Fruit fly (Drosophila melanogaster) whole organism, embryonic: ENCODE measurements around the gene wdn.

Experiments
- CG10147 ChIP-seq: fragments of 200-800 bp; sonication (Bioruptor generic); optimal IDR thresholded peaks from 2 replicates; lab custom pipeline; 2019; ENCODE audit warnings: missing biosample characterization, mild to moderate bottlenecking, missing genetic modification characterization, moderate library complexity
- CG10321 ChIP-seq: fragments of 200-800 bp; sonication (Bioruptor generic); IDR thresholded peaks from 2 replicates; pipeline ENCODE4 v1.3.6; 2022; ENCODE audit warnings: missing biosample characterization, missing genetic modification characterization
- CG12219 ChIP-seq: fragments of 200-800 bp; sonication (Bioruptor generic); optimal IDR thresholded peaks from 3 replicates; lab custom pipeline; 2018; ENCODE audit warnings: missing biosample characterization, mild to moderate bottlenecking, missing genetic modification characterization
- CG14014 ChIP-seq: fragments of 200-800 bp; sonication (Bioruptor generic); IDR thresholded peaks from 2 replicates; pipeline ENCODE4 v1.3.6; 2022; ENCODE audit warnings: missing biosample characterization, missing genetic modification characterization
- CG15011 ChIP-seq: fragments of 200-800 bp; sonication (Bioruptor generic); optimal IDR thresholded peaks from 3 replicates; lab custom pipeline; 2018; ENCODE audit warnings: missing biosample characterization, mild to moderate bottlenecking, missing genetic modification characterization
- CG15696 ChIP-seq: fragments of 200-800 bp; sonication (Bioruptor generic); optimal IDR thresholded peaks from 2 replicates; lab custom pipeline; 2019; ENCODE audit warnings: missing biosample characterization, mild to moderate bottlenecking, missing genetic modification characterization, moderate library complexity
- CG17361 ChIP-seq: fragments of 200-800 bp; sonication (Bioruptor generic); IDR thresholded peaks from 3 replicates; pipeline ENCODE4 v1.3.6; 2022; ENCODE audit warnings: missing biosample characterization, missing genetic modification characterization
- CG18262 ChIP-seq: fragments of 200-800 bp; optimal IDR thresholded peaks from 3 replicates; lab custom pipeline; 2019; ENCODE audit warnings: missing biosample characterization, mild to moderate bottlenecking, missing genetic modification characterization, moderate library complexity
- CG18599 ChIP-seq: fragments of 200-800 bp; sonication (Bioruptor generic); optimal IDR thresholded peaks from 3 replicates; lab custom pipeline; 2017; ENCODE audit warnings: missing biosample characterization, missing genetic modification characterization, mild to moderate bottlenecking, moderate library complexity, missing genetic modification reagents
- CG18764 ChIP-seq: fragments of 200-800 bp; sonication (Bioruptor generic); optimal IDR thresholded peaks from 3 replicates; lab custom pipeline; 2016; ENCODE audit warnings: missing biosample characterization, missing genetic modification characterization
- CG2889 ChIP-seq: fragments of 200-800 bp; sonication (Bioruptor generic); IDR thresholded peaks from 3 replicates; pipeline ENCODE4 v1.3.6; 2022; ENCODE audit warnings: missing biosample characterization, missing genetic modification characterization
- CG31224 ChIP-seq: fragments of 200-800 bp; sonication (Bioruptor generic); IDR thresholded peaks from 2 replicates; pipeline ENCODE4 v1.3.6; 2022; ENCODE audit warnings: missing biosample characterization, missing genetic modification characterization
- CG34422 ChIP-seq: fragments of 200-800 bp; sonication (Bioruptor generic); IDR thresholded peaks from 3 replicates; pipeline ENCODE4 v1.3.6; 2022; ENCODE audit warnings: missing biosample characterization, missing genetic modification characterization
- CG4328 ChIP-seq: fragments of 200-800 bp; sonication (Bioruptor generic); optimal IDR thresholded peaks from 3 replicates; lab custom pipeline; 2017; ENCODE audit warnings: missing biosample characterization, missing genetic modification reagents, missing genetic modification characterization
- CG7357 ChIP-seq: fragments of 200-800 bp; sonication (Bioruptor generic); IDR thresholded peaks from 3 replicates; pipeline ENCODE4 v1.3.6; 2022; ENCODE audit warnings: missing biosample characterization, missing genetic modification characterization
- CG7745 ChIP-seq: fragments of 200-800 bp; sonication (Bioruptor generic); optimal IDR thresholded peaks from 2 replicates; lab custom pipeline; 2018; ENCODE audit warnings: missing biosample characterization, mild to moderate bottlenecking, missing genetic modification characterization, moderate library complexity
- CG7987 ChIP-seq: fragments of 200-800 bp; sonication (Bioruptor generic); optimal IDR thresholded peaks from 2 replicates; lab custom pipeline; 2018; ENCODE audit warnings: missing biosample characterization, mild to moderate bottlenecking, missing genetic modification characterization, moderate library complexity
- CG8281 ChIP-seq: fragments of 200-800 bp; sonication (Bioruptor generic); optimal IDR thresholded peaks from 2 replicates; lab custom pipeline; 2018; ENCODE audit warnings: missing biosample characterization, mild to moderate bottlenecking, missing genetic modification characterization, moderate library complexity
- CG8944 ChIP-seq: fragments of 200-800 bp; sonication (Bioruptor generic); optimal IDR thresholded peaks from 3 replicates; lab custom pipeline; 2016; ENCODE audit warnings: missing biosample characterization, missing genetic modification characterization
- D19A ChIP-seq: fragments of 200-800 bp; optimal IDR thresholded peaks from 3 replicates; lab custom pipeline; 2019; ENCODE audit warnings: missing biosample characterization, mild to moderate bottlenecking, missing genetic modification characterization, moderate library complexity
- Dp ChIP-seq: fragments of 200-800 bp; sonication (Bioruptor generic); optimal IDR thresholded peaks from 2 replicates; lab custom pipeline; 2018; ENCODE audit warnings: missing biosample characterization, mild to moderate bottlenecking, missing genetic modification characterization, moderate library complexity
- Elba2 ChIP-seq: fragments of 200-800 bp; sonication (Bioruptor generic); optimal IDR thresholded peaks from 3 replicates; lab custom pipeline; 2016; ENCODE audit warnings: missing biosample characterization, missing genetic modification characterization
- Fer1 ChIP-seq: fragments of 200-800 bp; sonication (Bioruptor generic); optimal IDR thresholded peaks from 2 replicates; lab custom pipeline; 2017; ENCODE audit warnings: missing biosample characterization, mild to moderate bottlenecking, missing genetic modification characterization
- Hr78 ChIP-seq, 2 experiments: fragments of 200-800 bp in 1 of 2; fragments of >200 bp in 1 of 2; sonication (Bioruptor generic) in 1 of 2; optimal IDR thresholded peaks; 2 replicates each; lab custom pipeline; 2017 to 2019; ENCODE audit warnings: missing biosample characterization in 2 of 2, missing genetic modification characterization in 2 of 2, mild to moderate bottlenecking in 1 of 2, moderate library complexity in 1 of 2
- Lhr ChIP-seq: fragments of 200-800 bp; sonication (Bioruptor generic); optimal IDR thresholded peaks from 3 replicates; lab custom pipeline; 2017; ENCODE audit warnings: mild to moderate bottlenecking, missing biosample characterization, missing genetic modification reagents, missing genetic modification characterization
- Lim3 ChIP-seq: fragments of 200-800 bp; sonication (Bioruptor generic); IDR thresholded peaks from 2 replicates; pipeline ENCODE4 v1.3.6; 2022; ENCODE audit warnings: missing biosample characterization, missing genetic modification characterization
- Mad ChIP-seq: fragments of 200-800 bp; sonication (Bioruptor generic); optimal IDR thresholded peaks from 2 replicates; lab custom pipeline; 2016; ENCODE audit warnings: missing biosample characterization, missing genetic modification characterization
- NfI ChIP-seq: fragments of 200-800 bp; sonication (Bioruptor generic); optimal IDR thresholded peaks from 3 replicates; lab custom pipeline; 2018; ENCODE audit warnings: missing biosample characterization, mild to moderate bottlenecking, missing genetic modification characterization, moderate library complexity
- Oli ChIP-seq: fragments of 200-800 bp; sonication (Bioruptor generic); optimal IDR thresholded peaks from 2 replicates; lab custom pipeline; 2018; ENCODE audit warnings: missing biosample characterization, mild to moderate bottlenecking, missing genetic modification characterization, moderate library complexity
- Optix ChIP-seq: fragments of 200-800 bp; sonication (Bioruptor generic); IDR thresholded peaks from 3 replicates; pipeline ENCODE4 v1.3.6; 2022; ENCODE audit warnings: missing biosample characterization, missing genetic modification characterization
- Rx ChIP-seq: fragments of 200-800 bp; sonication (Bioruptor generic); IDR thresholded peaks from 2 replicates; pipeline ENCODE4 v1.3.6; 2022; ENCODE audit warnings: missing biosample characterization, missing genetic modification characterization
- Xrp1 ChIP-seq: fragments of 200-800 bp; sonication (Bioruptor generic); IDR thresholded peaks from 2 replicates; pipeline ENCODE4 v1.3.6; 2022; ENCODE audit warnings: missing biosample characterization, missing genetic modification characterization
- YL-1 ChIP-seq: fragments of 200-800 bp; sonication (Bioruptor generic); optimal IDR thresholded peaks from 3 replicates; lab custom pipeline; 2017; ENCODE audit warnings: missing biosample characterization, mild to moderate bottlenecking, missing genetic modification characterization
- az2 ChIP-seq: fragments of 200-800 bp; sonication (Bioruptor generic); optimal IDR thresholded peaks from 3 replicates; lab custom pipeline; 2016; ENCODE audit warnings: missing biosample characterization, missing genetic modification characterization
- cad ChIP-seq: fragments of >200 bp; optimal IDR thresholded peaks from 2 replicates; lab custom pipeline; 2017; ENCODE audit warnings: missing biosample characterization, missing genetic modification characterization
- chif ChIP-seq, 2 experiments: fragments of 200-800 bp; sonication (Bioruptor generic); optimal IDR thresholded peaks; 3 replicates each; lab custom pipeline; 2016; ENCODE audit warnings: missing biosample characterization in 2 of 2, missing genetic modification characterization in 2 of 2
- crol ChIP-seq: fragments of 200-800 bp; sonication (Bioruptor generic); IDR thresholded peaks from 2 replicates; pipeline ENCODE4 v1.3.6; 2022; ENCODE audit warnings: missing biosample characterization, missing genetic modification characterization
- dmrt11E ChIP-seq: fragments of 200-800 bp; sonication (Bioruptor generic); optimal IDR thresholded peaks from 3 replicates; lab custom pipeline; 2018; ENCODE audit warnings: missing biosample characterization, mild to moderate bottlenecking, missing genetic modification characterization, moderate library complexity
- dmrt99B ChIP-seq: fragments of 200-800 bp; sonication (Bioruptor generic); optimal IDR thresholded peaks from 2 replicates; lab custom pipeline; 2018; ENCODE audit warnings: missing biosample characterization, mild to moderate bottlenecking, missing genetic modification characterization, moderate library complexity
- fu2 ChIP-seq: fragments of 200-800 bp; sonication (Bioruptor generic); optimal IDR thresholded peaks from 2 replicates; lab custom pipeline; 2016; ENCODE audit warnings: missing biosample characterization, missing genetic modification characterization
- gem ChIP-seq: fragments of 200-800 bp; sonication (Bioruptor generic); optimal IDR thresholded peaks from 2 replicates; lab custom pipeline; 2019; ENCODE audit warnings: missing biosample characterization, mild to moderate bottlenecking, missing genetic modification characterization, moderate library complexity
- gt ChIP-seq: fragments of 200-800 bp; sonication (Bioruptor generic); IDR thresholded peaks from 2 replicates; pipeline ENCODE4 v1.3.6; 2022; ENCODE audit warnings: missing biosample characterization, missing genetic modification characterization
- jing ChIP-seq: fragments of 200-800 bp; sonication (Bioruptor generic); optimal IDR thresholded peaks from 2 replicates; lab custom pipeline; 2018; ENCODE audit warnings: missing biosample characterization, mild to moderate bottlenecking, missing genetic modification characterization
- kay ChIP-seq: fragments of 200-800 bp; sonication (Bioruptor generic); optimal IDR thresholded peaks from 2 replicates; lab custom pipeline; 2016; ENCODE audit warnings: missing biosample characterization, missing genetic modification characterization
- phol ChIP-seq: fragments of 200-800 bp; sonication (Bioruptor generic); optimal IDR thresholded peaks from 3 replicates; lab custom pipeline; 2018; ENCODE audit warnings: missing biosample characterization, mild to moderate bottlenecking, missing genetic modification characterization, moderate library complexity
- row ChIP-seq: fragments of 200-800 bp; sonication (Bioruptor generic); IDR thresholded peaks from 3 replicates; pipeline ENCODE4 v1.3.6; 2022; ENCODE audit warnings: missing biosample characterization, missing genetic modification characterization
- slbo ChIP-seq: fragments of 200-800 bp; sonication (Bioruptor generic); IDR thresholded peaks from 2 replicates; pipeline ENCODE4 v1.3.6; 2022; ENCODE audit warnings: missing biosample characterization, missing genetic modification characterization
- so ChIP-seq: fragments of 200-800 bp; sonication (Bioruptor generic); IDR thresholded peaks from 3 replicates; pipeline ENCODE4 v1.3.6; 2022; ENCODE audit warnings: missing biosample characterization, missing genetic modification characterization
- ssp ChIP-seq: fragments of 200-800 bp; sonication (Bioruptor generic); IDR thresholded peaks from 2 replicates; pipeline ENCODE4 v1.3.6; 2022; ENCODE audit warnings: missing biosample characterization, missing genetic modification characterization
- tio ChIP-seq: fragments of 200-800 bp; sonication (Bioruptor generic); optimal IDR thresholded peaks from 2 replicates; lab custom pipeline; 2017; ENCODE audit warnings: missing biosample characterization, missing genetic modification characterization, inconsistent platforms
- vvl ChIP-seq: fragments of 200-800 bp; sonication (Bioruptor generic); IDR thresholded peaks from 2 replicates; pipeline ENCODE4 v1.3.6; 2022; ENCODE audit warnings: missing biosample characterization, missing genetic modification characterization
- z ChIP-seq: fragments of 200-800 bp; sonication (Bioruptor generic); IDR thresholded peaks from 3 replicates; pipeline ENCODE4 v1.3.6; 2022; ENCODE audit warnings: missing biosample characterization, missing genetic modification characterization

wdn gene

dm6 chr3R:28851966-28852377 is 40.8 kb upstream of the wdn start (continued):
- no peak for TF ChIP-seq CG7987 (GFP tag; lab: Kevin White, UChicago)
- no peak for TF ChIP-seq Rx (GFP tag; lab: Robert Waterston, UW)
- no peak for TF ChIP-seq CG18764 (GFP tag; lab: Kevin White, UChicago)
- no peak for TF ChIP-seq NfI (GFP tag; lab: Kevin White, UChicago)
- no peak for TF ChIP-seq z (GFP tag; lab: Robert Waterston, UW)
- no peak for TF ChIP-seq Lhr (GFP tag; lab: Kevin White, UChicago)
- TF ChIP-seq slbo (GFP tag; lab: Robert Waterston, UW) = no peak
- no peak for TF ChIP-seq CG8944 (GFP tag; lab: Kevin White, UChicago)
- TF ChIP-seq so (GFP tag; lab: Robert Waterston, UW) = no peak
- peak; percentile 5 for TF ChIP-seq dmrt99B (tag; lab: Kevin White, UChicago)
- peak; percentile 15 for TF ChIP-seq CG18599 (GFP tag; lab: Kevin White, UChicago)
- peak; percentile 37 for TF ChIP-seq CG18262 (tag; lab: Kevin White, UChicago)
- no peak for TF ChIP-seq CG14014 (GFP tag; lab: Robert Waterston, UW)
- TF ChIP-seq CG2889 (GFP tag; lab: Robert Waterston, UW) = no peak
- 0 out of 3 replicates have a peak, but pooled peaks have one; percentile 33 for TF ChIP-seq row
- TF ChIP-seq CG15011 = no peak
- TF ChIP-seq Oli (tag; lab: Kevin White, UChicago) = peak; percentile 16
- no peak for TF ChIP-seq ssp
- no peak for TF ChIP-seq vvl (GFP tag; lab: Robert Waterston, UW)
- TF ChIP-seq tio (GFP tag; lab: Kevin White, UChicago) = peak; percentile 5
- peak; percentile 49 for TF ChIP-seq gem (tag; lab: Kevin White, UChicago)
- no peak for TF ChIP-seq Optix (GFP tag; lab: Robert Waterston, UW)
- no peak for TF ChIP-seq cad (GFP tag; lab: Kevin White, UChicago)
- no peak for TF ChIP-seq YL-1
- no peak for TF ChIP-seq CG31224 (GFP tag; lab: Robert Waterston, UW)
- no peak for TF ChIP-seq CG4328 (GFP tag; lab: Kevin White, UChicago)
- TF ChIP-seq Xrp1 (GFP tag; lab: Robert Waterston, UW) = 0 out of 2 replicates have a peak, but pooled peaks have one; percentile 17
- no peak for TF ChIP-seq CG7745 (tag; lab: Kevin White, UChicago)
- no peak for TF ChIP-seq CG10321
- TF ChIP-seq gt (GFP tag; lab: Robert Waterston, UW) = no peak
- peak; percentile 45 for TF ChIP-seq phol (tag; lab: Kevin White, UChicago)
- TF ChIP-seq crol (GFP tag; lab: Robert Waterston, UW) = no peak
- TF ChIP-seq jing (GFP tag; lab: Kevin White, UChicago) = no peak
- peak; percentile 41 for TF ChIP-seq dmrt11E
- TF ChIP-seq CG10147 (GFP tag; lab: Kevin White, UChicago) = no peak
- no peak for TF ChIP-seq fu2
- TF ChIP-seq az2 (GFP tag; lab: Kevin White, UChicago) = peak; percentile 16
- no peak for TF ChIP-seq Fer1 (GFP tag; lab: Kevin White, UChicago)
- no peak for TF ChIP-seq Elba2
- no peak for TF ChIP-seq CG8281
- peak; percentile 59; the same call in 2 of the 3 replicates for TF ChIP-seq CG17361 (GFP tag; lab: Robert Waterston, UW)
- no peak for TF ChIP-seq Mad (GFP tag; lab: Kevin White, UChicago)
- TF ChIP-seq CG34422 (GFP tag; lab: Robert Waterston, UW) = no peak
- no peak for TF ChIP-seq Hr78 (GFP tag; optimal IDR thresholded peaks at IDR 0.05; lab: Kevin White, UChicago)
- no peak for TF ChIP-seq chif (GFP tag; optimal IDR thresholded peaks at IDR 0.05; lab: Kevin White, UChicago)
- TF ChIP-seq Dp (GFP tag; lab: Kevin White, UChicago) = no peak
- TF ChIP-seq D19A (tag; lab: Kevin White, UChicago) = no peak
- TF ChIP-seq CG7357 (GFP tag; lab: Robert Waterston, UW) = no peak
- no peak for TF ChIP-seq CG15696
- TF ChIP-seq CG12219 (GFP tag; lab: Kevin White, UChicago) = no peak
- TF ChIP-seq kay (GFP tag; lab: Kevin White, UChicago) = no peak
- TF ChIP-seq Lim3 (GFP tag; lab: Robert Waterston, UW) = no peak
